Fruit fly (Drosophila melanogaster): ENCODE data around the gene CG46339.

The CG46339 gene

DNA sequence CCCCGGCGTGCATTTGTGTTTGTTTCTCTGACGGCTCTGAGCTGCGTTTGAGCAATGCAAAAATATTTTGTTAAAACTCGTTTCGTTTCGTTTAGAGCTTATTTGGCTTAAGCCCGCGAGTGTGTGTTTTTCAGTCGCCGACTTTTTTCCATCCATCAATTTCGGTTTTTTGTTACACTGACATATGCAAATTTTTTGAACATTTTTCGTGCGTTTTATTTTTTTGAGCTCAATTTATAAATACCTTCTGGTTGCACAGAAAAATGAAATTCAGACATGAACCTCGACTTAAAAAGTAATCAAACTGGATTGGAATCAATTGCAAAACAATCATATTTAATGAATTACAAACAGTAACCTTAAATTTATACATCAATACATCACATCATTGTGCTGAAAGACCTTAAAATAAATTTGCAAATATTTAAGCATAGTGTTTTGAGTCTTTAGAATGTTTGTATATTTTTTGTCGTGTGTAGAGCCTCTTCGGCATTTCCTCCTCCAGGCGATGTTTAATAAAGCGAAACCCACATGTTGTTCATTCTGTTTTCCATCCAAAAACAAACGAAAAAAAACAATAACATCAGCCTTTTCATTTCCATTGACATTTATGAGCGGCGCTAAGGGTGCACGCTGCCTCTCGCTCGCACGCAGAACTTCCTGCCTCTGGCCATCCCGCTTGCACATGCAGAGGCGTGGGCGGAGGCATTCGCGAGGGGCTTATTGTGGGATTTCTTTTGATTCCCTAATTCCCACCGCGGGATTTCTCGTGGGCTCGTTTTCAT is 33.1 kb upstream of the CG46339 start:
- TF ChIP-seq tj (GFP tag; optimal IDR thresholded peaks at IDR 0.05) = peak; percentile 52
- TF ChIP-seq CG11617 (GFP tag; optimal IDR thresholded peaks at IDR 0.05) = no peak
- TF ChIP-seq CG5204 (GFP tag; optimal IDR thresholded peaks at IDR 0.05) = no peak
- TF ChIP-seq kay (GFP tag; ENCODE audit: borderline replicate concordance) = peak; percentile 67
- no peak for TF ChIP-seq Crg-1 (GFP tag; optimal IDR thresholded peaks at IDR 0.05)
- no peak for TF ChIP-seq cic (GFP tag; optimal IDR thresholded peaks at IDR 0.05)
- no peak for TF ChIP-seq CG7045 (GFP tag; optimal IDR thresholded peaks at IDR 0.05)
- TF ChIP-seq Mnt (GFP tag; optimal IDR thresholded peaks at IDR 0.05) = no peak
- TF ChIP-seq CG33017 (tag; optimal IDR thresholded peaks at IDR 0.05) = no peak
- TF ChIP-seq pad (GFP tag; optimal IDR thresholded peaks at IDR 0.05) = no peak
- TF ChIP-seq CG1620 (GFP tag; optimal IDR thresholded peaks at IDR 0.05) = no peak

DNA sequence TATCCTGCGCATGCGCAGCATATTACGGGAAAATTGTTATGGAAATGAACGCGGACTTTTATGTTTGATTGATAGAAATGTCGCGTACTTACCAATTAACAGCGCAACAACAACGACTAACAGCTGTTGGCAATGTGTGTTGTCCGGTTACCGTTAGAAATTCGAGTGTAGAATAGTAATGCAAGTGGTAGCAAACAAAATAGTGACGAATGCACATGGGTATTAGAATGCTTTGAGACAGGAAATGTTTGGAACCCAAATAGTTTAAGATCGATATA is 32.6 kb upstream of the CG46339 start:
- no peak for TF ChIP-seq tj (GFP tag; optimal IDR thresholded peaks at IDR 0.05)
- no peak for TF ChIP-seq CG5204 (GFP tag; optimal IDR thresholded peaks at IDR 0.05)
- no peak for TF ChIP-seq CG14711 (tag; optimal IDR thresholded peaks at IDR 0.05)

DNA sequence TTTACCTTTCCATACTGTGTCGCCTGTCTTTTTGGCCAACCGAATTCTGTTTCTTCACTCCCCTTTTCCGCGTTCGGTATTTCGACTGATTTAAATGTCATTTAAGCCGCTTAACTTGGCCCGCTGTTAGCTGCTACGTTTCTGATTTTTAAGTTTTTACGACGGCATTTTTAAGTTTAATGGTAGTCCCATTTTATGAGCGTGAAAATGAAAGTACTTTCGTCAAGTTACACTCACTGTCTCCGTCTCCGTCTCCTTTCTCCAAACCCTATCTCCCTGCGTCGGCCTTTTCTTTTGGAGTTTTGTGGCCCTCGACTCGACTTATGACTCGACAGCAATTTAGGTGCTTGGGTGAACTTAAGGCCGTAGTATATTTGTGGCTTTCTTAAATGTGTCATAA is 30.4 kb upstream of the CG46339 start:
- TF ChIP-seq CG33017 (tag; optimal IDR thresholded peaks at IDR 0.05) = no peak

DNA sequence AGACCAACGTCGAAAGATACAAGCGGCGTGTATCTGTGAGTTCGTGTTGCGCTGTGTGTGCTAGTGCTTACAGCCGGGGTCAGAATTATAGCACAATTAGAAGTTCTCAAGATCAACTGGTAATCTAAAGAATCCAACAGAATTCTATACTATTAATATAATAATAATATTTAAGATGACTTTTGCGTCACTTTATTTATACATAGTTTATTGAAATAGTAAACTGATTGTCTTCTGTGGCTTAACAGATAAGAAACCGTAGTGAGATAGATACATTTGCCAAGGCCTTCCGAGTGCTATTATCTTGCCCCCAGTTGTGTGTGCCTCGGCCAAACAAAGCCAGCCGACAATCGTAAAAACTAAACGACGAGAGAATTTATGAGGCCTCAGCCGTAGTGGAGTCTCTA is 29.3 kb upstream of the CG46339 start:
- no peak for TF ChIP-seq bab1 (GFP tag; optimal IDR thresholded peaks at IDR 0.05)
- TF ChIP-seq CG7101 (tag; optimal IDR thresholded peaks at IDR 0.05) = peak; percentile 12
- TF ChIP-seq CG33017 (tag; optimal IDR thresholded peaks at IDR 0.05) = peak; percentile 41
- TF ChIP-seq pad (GFP tag; optimal IDR thresholded peaks at IDR 0.05) = no peak
- peak; percentile 30 for TF ChIP-seq CG7045 (GFP tag; optimal IDR thresholded peaks at IDR 0.05)
- TF ChIP-seq CG12768 (GFP tag; optimal IDR thresholded peaks at IDR 0.05) = no peak
- no peak for TF ChIP-seq ovo (GFP tag; optimal IDR thresholded peaks at IDR 0.05)
- no peak for TF ChIP-seq Crg-1 (GFP tag; optimal IDR thresholded peaks at IDR 0.05)

DNA sequence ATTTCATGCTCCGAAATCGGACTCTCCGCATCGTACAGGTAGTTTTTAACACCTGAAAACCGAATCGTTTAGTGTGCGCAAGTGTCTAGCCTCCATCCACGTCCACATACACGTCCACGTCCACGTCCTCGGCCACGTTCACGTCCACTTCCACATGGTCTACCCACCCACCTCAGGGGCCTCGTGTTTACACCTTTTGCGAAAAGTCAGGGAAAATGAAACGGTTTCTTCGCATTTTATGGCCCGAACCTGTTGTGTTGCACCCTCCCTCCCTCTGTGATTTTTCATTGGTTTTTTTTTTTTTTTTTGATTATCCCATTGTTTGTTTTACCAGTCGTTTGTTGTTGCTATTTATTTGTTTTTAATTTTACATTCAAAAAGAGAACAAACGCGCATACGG is 28.4 kb upstream of the CG46339 start:
- TF ChIP-seq tj (GFP tag; optimal IDR thresholded peaks at IDR 0.05) (peak; percentile 10), CG11617 (GFP tag; optimal IDR thresholded peaks at IDR 0.05) (no peak)

DNA sequence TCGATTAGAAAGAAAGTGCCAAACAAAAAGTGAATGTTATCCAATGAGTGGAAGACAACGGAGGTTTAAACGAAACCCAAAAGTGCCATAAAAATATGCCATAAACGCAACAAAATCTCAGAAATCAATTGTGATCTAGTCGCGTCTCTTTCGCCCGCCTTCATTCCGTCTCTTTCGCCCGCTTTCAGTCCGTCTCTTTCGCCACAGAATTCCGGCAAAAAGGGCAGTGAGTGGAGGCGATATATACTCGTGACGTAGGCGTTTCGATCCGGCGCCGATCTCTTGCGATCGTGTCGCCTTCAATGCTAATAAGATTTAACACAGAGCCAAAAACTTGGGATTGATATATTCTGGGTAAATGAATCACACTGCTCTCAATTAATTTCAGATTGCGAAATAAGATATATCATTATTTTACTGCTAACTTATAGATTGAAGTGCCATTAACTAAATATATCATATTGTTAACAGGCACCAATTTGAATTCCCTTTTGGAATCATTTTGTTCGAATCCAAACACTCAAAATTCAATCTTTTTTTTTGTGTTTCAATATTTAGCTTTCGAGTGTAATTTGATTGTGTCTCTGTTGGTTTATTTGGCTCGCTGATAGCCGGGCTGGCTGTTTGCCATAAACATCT is 27.4 kb upstream of the CG46339 start:
- no peak for TF ChIP-seq CG11617 (GFP tag; optimal IDR thresholded peaks at IDR 0.05)
- no peak for TF ChIP-seq CG33017 (tag; optimal IDR thresholded peaks at IDR 0.05)
- TF ChIP-seq Crg-1 (GFP tag; optimal IDR thresholded peaks at IDR 0.05) = no peak
- TF ChIP-seq cic (GFP tag; optimal IDR thresholded peaks at IDR 0.05) = no peak
- TF ChIP-seq CG7045 (GFP tag; optimal IDR thresholded peaks at IDR 0.05) = no peak
- TF ChIP-seq ovo (GFP tag; optimal IDR thresholded peaks at IDR 0.05) = no peak
- no peak for TF ChIP-seq kay (GFP tag; ENCODE audit: borderline replicate concordance)
- no peak for TF ChIP-seq CG7101 (tag; optimal IDR thresholded peaks at IDR 0.05)
- TF ChIP-seq tj (GFP tag; optimal IDR thresholded peaks at IDR 0.05) = no peak
- TF ChIP-seq toe (GFP tag; optimal IDR thresholded peaks at IDR 0.05) = no peak
- no peak for TF ChIP-seq CG1620 (GFP tag; optimal IDR thresholded peaks at IDR 0.05)
- no peak for TF ChIP-seq cnc (optimal IDR thresholded peaks at IDR 0.05)

DNA sequence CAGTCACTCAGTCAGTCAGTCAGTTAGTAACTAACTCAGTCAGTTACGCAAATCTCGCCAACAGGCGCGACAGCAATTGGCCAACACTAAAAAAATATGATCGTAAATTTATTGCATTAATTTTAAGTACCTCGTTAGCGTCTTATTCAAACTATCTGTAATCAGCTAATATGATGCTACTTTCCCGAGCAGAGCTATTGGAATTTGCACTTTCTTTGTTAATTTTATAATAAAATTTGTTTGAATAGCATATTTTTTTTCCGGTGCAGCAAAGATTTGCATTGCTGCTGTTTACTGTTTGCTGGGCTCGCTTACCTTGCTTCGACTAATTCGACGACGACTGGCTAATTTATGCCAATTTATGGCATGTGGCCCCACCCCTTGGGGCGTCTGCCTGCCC is 25.5 kb upstream of the CG46339 start:
- peak; percentile 7 for TF ChIP-seq toe (GFP tag; optimal IDR thresholded peaks at IDR 0.05)
- TF ChIP-seq CG14711 (tag; optimal IDR thresholded peaks at IDR 0.05) = peak; percentile 17
- TF ChIP-seq bab1 (GFP tag; optimal IDR thresholded peaks at IDR 0.05) = no peak
- no peak for TF ChIP-seq CG5204 (GFP tag; optimal IDR thresholded peaks at IDR 0.05)
- TF ChIP-seq CG7045 (GFP tag; optimal IDR thresholded peaks at IDR 0.05) = peak; percentile 7
- peak; percentile 63 for TF ChIP-seq CG12768 (GFP tag; optimal IDR thresholded peaks at IDR 0.05)

DNA sequence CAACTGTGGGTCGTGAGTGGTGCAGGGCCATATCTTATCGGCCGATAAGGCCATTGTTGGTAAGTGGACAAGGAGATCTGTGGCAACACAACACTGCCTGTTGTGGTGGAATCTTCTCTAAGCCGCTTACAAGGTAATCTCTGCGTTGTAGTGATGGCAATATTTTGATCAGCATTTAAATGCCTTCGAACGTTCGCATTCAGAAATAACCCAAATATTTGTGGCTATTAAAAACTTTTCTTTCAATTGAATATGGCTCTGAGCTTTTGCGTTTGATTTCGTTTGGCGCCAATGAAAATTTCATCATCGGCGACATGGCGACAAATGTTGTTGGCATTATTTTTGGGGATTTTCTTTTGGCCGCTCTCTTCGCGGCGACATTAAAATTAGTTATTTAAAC is 25.1 kb upstream of the CG46339 start:
- TF ChIP-seq pad (GFP tag; optimal IDR thresholded peaks at IDR 0.05) (no peak), toe (GFP tag; optimal IDR thresholded peaks at IDR 0.05) (no peak), kay (GFP tag; ENCODE audit: borderline replicate concordance) (peak; percentile 5)

DNA sequence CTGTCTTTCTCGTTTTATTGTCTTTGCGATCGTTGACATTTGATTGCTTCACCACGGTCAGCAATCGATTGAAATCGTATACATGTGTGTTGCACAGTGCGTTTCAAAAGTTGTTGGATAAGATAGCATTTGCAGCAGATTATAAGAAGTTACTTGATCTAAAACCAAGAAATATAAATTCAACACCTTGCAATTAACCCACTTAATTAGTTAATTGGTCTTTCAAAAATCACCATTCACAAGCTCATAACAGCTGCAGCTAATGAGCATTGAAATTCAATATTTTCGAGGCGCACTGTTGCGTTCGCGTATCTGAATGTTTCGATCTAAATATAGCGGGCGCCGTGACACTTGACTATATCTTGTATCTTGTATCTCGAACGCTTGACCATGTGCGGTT is 22.8 kb upstream of the CG46339 start:
- TF ChIP-seq tj (GFP tag; optimal IDR thresholded peaks at IDR 0.05) (no peak), CG33017 (tag; optimal IDR thresholded peaks at IDR 0.05) (no peak), Crg-1 (GFP tag; optimal IDR thresholded peaks at IDR 0.05) (no peak), pad (GFP tag; optimal IDR thresholded peaks at IDR 0.05) (no peak), CG14711 (tag; optimal IDR thresholded peaks at IDR 0.05) (no peak)
